Worm (Caenorhabditis elegans) whole organism, L4 larva: Measurements from ENCODE around the gene K10D11.3.

Source experiments
- R02D3.7 ChIP-seq: fragments of 150-350 bp; sonication (generic microtip); optimal IDR thresholded peaks from 3 replicates; lab custom pipeline; 2014; ENCODE audit warnings: missing biosample characterization, missing genetic modification characterization
- cey-2 ChIP-seq: sonication (generic microtip); optimal IDR thresholded peaks from 3 replicates; lab custom pipeline; 2017; ENCODE audit warnings: missing genetic modification characterization, mild to moderate bottlenecking, missing compliant biosample characterization, antibody characterized with exemption, borderline replicate concordance; ENCODE audit not compliant: insufficient read depth
- dpl-1 ChIP-seq: fragments of 150-350 bp; optimal IDR thresholded peaks from 2 replicates; lab custom pipeline; 2014; ENCODE audit warnings: missing biosample characterization, missing genetic modification reagents, missing genetic modification characterization
- lsy-2 ChIP-seq, 2 experiments: fragments of 150-350 bp in 1 of 2; sonication (generic microtip) in 1 of 2; optimal IDR thresholded peaks; 2 replicates each; lab custom pipeline; 2014 to 2017; ENCODE audit warnings: missing biosample characterization in 2 of 2, missing genetic modification characterization in 2 of 2
- nhr-6 ChIP-seq: fragments of 150-350 bp; optimal IDR thresholded peaks from 2 replicates; lab custom pipeline; 2014; ENCODE audit warnings: missing biosample characterization, missing genetic modification characterization
- pha-4 ChIP-seq, 2 experiments: fragments of 150-350 bp in 1 of 2; fragments of 200-800 bp in 1 of 2; sonication (Bioruptor generic) in 1 of 2; IDR thresholded peaks in 1 of 2; optimal IDR thresholded peaks in 1 of 2; 2 replicates each; pipeline versions ENCODE4 v1.3.6 to Lab custom; 2014 to 2022; ENCODE audit warnings: missing genetic modification characterization in 2 of 2, missing genetic modification reagents in 2 of 2, missing biosample characterization in 1 of 2, missing compliant biosample characterization in 1 of 2
- unc-62 ChIP-seq, 3 experiments: fragments of 150-350 bp in 1 of 3; sonication (generic microtip); optimal IDR thresholded peaks in 2 of 3; peaks in 1 of 3; 1 replicate in 1 of 3; 2 replicates in 2 of 3; lab custom pipeline; 2014 to 2017; ENCODE audit warnings: missing biosample characterization in 3 of 3, missing genetic modification characterization in 3 of 3, missing genetic modification reagents in 3 of 3, missing genotype in 1 of 3
- zag-1 ChIP-seq: fragments of 150-350 bp; optimal IDR thresholded peaks from 2 replicates; lab custom pipeline; 2014; ENCODE audit warnings: missing biosample characterization, missing genetic modification characterization

DNA sequence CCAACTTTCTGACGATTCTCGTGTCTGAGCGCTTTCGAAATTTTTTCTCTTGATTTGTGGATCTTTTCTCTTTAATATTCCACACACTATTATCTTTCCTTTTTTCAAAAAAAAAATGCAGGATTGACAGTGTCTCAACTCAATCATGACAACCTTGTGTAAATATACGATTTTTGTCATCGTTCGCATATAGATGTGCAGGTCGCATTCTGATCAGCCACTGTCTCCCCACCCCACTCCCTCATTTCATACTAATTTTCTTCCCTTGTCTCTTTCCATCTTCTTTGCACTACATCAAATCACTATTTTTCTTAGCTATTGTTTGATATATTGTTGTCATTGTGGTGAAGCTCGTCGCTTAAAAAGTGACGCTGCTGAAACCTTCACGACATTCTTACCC is 49.4 kb upstream of the K10D11.3 start:
- TF ChIP-seq pha-4 (GFP tag; IDR thresholded peaks at IDR 0.05; lab: Robert Waterston, UW) (no peak), pha-4 (tag; optimal IDR thresholded peaks at IDR 0.05; lab: Kevin White, UChicago) (no peak), cey-2 (no peak), nhr-6 (tag; lab: Kevin White, UChicago) (no peak), R02D3.7 (tag; lab: Kevin White, UChicago) (no peak), zag-1 (tag; lab: Kevin White, UChicago) (no peak), dpl-1 (GFP tag; lab: Kevin White, UChicago) (no peak), lsy-2 (tag; optimal IDR thresholded peaks at IDR 0.05; lab: Kevin White, UChicago) (no peak), unc-62 (GFP tag; optimal IDR thresholded peaks at IDR 0.05 in 1 of 2; lab: Kevin White, UChicago) (no peak), unc-62 (tag; optimal IDR thresholded peaks at IDR 0.05; lab: Kevin White, UChicago) (no peak)
